Fruit fly (Drosophila melanogaster) whole organism, embryonic: ENCODE results near the gene CG3368.

ENCODE experiments used
- Asciz ChIP-seq: fragments of 200-800 bp; sonication (Bioruptor generic); optimal IDR thresholded peaks from 2 replicates; lab custom pipeline; 2017; ENCODE audit warnings: missing biosample characterization, mild to moderate bottlenecking, missing genetic modification characterization, missing genetic modification reagents
- Atf-2 ChIP-seq: fragments of 200-800 bp; sonication (Bioruptor generic); optimal IDR thresholded peaks from 2 replicates; lab custom pipeline; 2016; ENCODE audit warnings: missing biosample characterization, missing genetic modification characterization
- Awh ChIP-seq: fragments of 200-800 bp; sonication (Bioruptor generic); IDR thresholded peaks from 2 replicates; pipeline ENCODE4, ENCODE4 v1.3.6; 2022; ENCODE audit warnings: missing biosample characterization, missing genetic modification characterization
- BEAF-32 ChIP-seq: fragments of 200-800 bp; sonication (Bioruptor generic); optimal IDR thresholded peaks from 3 replicates; lab custom pipeline; 2017; ENCODE audit warnings: missing biosample characterization, missing genetic modification characterization, mild to moderate bottlenecking, moderate library complexity, missing genetic modification reagents
- CG10147 ChIP-seq: fragments of 200-800 bp; sonication (Bioruptor generic); optimal IDR thresholded peaks from 2 replicates; lab custom pipeline; 2019; ENCODE audit warnings: missing biosample characterization, mild to moderate bottlenecking, missing genetic modification characterization, moderate library complexity
- CG12104 ChIP-seq: fragments of 200-800 bp; sonication (Bioruptor generic); optimal IDR thresholded peaks from 3 replicates; lab custom pipeline; 2016; ENCODE audit warnings: missing biosample characterization, missing genetic modification characterization
- CG1233 ChIP-seq: fragments of 200-800 bp; sonication (Bioruptor generic); optimal IDR thresholded peaks from 4 replicates; lab custom pipeline; 2018; ENCODE audit warnings: missing biosample characterization, mild to moderate bottlenecking, missing genetic modification characterization
- CG12744 ChIP-seq: fragments of 200-800 bp; sonication (Bioruptor generic); optimal IDR thresholded peaks from 2 replicates; lab custom pipeline; 2016; ENCODE audit warnings: missing biosample characterization, missing genetic modification characterization
- CG12942 ChIP-seq: fragments of 200-800 bp; sonication (Bioruptor generic); optimal IDR thresholded peaks from 3 replicates; lab custom pipeline; 2016; ENCODE audit warnings: missing biosample characterization, missing genetic modification characterization
- CG15073 ChIP-seq: fragments of 200-800 bp; sonication (Bioruptor generic); optimal IDR thresholded peaks from 2 replicates; lab custom pipeline; 2016; ENCODE audit warnings: missing biosample characterization, missing genetic modification characterization
- CG16863 ChIP-seq: fragments of 200-800 bp; sonication (Bioruptor generic); optimal IDR thresholded peaks from 3 replicates; lab custom pipeline; 2016; ENCODE audit warnings: missing biosample characterization, missing genetic modification characterization
- CG17612 ChIP-seq: fragments of 200-800 bp; sonication (Bioruptor generic); IDR thresholded peaks from 2 replicates; pipeline ENCODE4 v1.3.6; 2022; ENCODE audit warnings: missing biosample characterization, missing genetic modification characterization
- CG32532 ChIP-seq: fragments of 200-800 bp; sonication (Bioruptor generic); IDR thresholded peaks from 2 replicates; pipeline ENCODE4 v1.3.6; 2022; ENCODE audit warnings: missing biosample characterization, missing genetic modification characterization
- CG32767 ChIP-seq: fragments of 200-800 bp; sonication (Bioruptor generic); IDR thresholded peaks from 2 replicates; pipeline ENCODE4 v1.3.6; 2022; ENCODE audit warnings: missing biosample characterization, missing genetic modification characterization
- CG3281 ChIP-seq: fragments of 200-800 bp; sonication (Bioruptor generic); optimal IDR thresholded peaks from 3 replicates; lab custom pipeline; 2017; ENCODE audit warnings: missing biosample characterization, mild to moderate bottlenecking, missing genetic modification characterization
- CG6175 ChIP-seq: fragments of 200-800 bp; sonication (Bioruptor generic); IDR thresholded peaks from 3 replicates; pipeline ENCODE4 v1.3.6; 2022; ENCODE audit warnings: missing biosample characterization, missing genetic modification characterization
- CG6272 ChIP-seq: fragments of 200-800 bp; sonication (Bioruptor generic); IDR thresholded peaks from 2 replicates; pipeline ENCODE4 v1.3.6; 2022; ENCODE audit warnings: missing biosample characterization, missing genetic modification characterization
- CG7963 ChIP-seq: fragments of 200-800 bp; sonication (Bioruptor generic); IDR thresholded peaks from 3 replicates; pipeline ENCODE4 v1.3.6; 2022; ENCODE audit warnings: missing biosample characterization, missing genetic modification characterization; ENCODE audit not compliant: partially characterized antibody
- CG8290 ChIP-seq, 3 experiments: fragments of 200-800 bp; sonication (Bioruptor generic); optimal IDR thresholded peaks; 2 replicates each; lab custom pipeline; 2016 to 2019; ENCODE audit warnings: missing biosample characterization in 3 of 3, missing genetic modification characterization in 3 of 3, mild to moderate bottlenecking in 2 of 3, moderate library complexity in 1 of 3
- Dip2 ChIP-seq: fragments of 200-800 bp; sonication (Bioruptor generic); IDR thresholded peaks from 2 replicates; pipeline ENCODE4 v1.3.6; 2022; ENCODE audit warnings: missing biosample characterization, missing genetic modification characterization
- HLH3B ChIP-seq: fragments of 200-800 bp; sonication (Bioruptor generic); IDR thresholded peaks from 2 replicates; pipeline ENCODE4 v1.3.6; 2022; ENCODE audit warnings: missing biosample characterization, missing genetic modification characterization
- HLHmδ ChIP-seq: fragments of 200-800 bp; sonication (Bioruptor generic); optimal IDR thresholded peaks from 2 replicates; lab custom pipeline; 2018; ENCODE audit warnings: missing biosample characterization, mild to moderate bottlenecking, missing genetic modification characterization, moderate library complexity
- Hsf ChIP-seq: fragments of 200-800 bp; sonication (Bioruptor generic); optimal IDR thresholded peaks from 3 replicates; lab custom pipeline; 2016; ENCODE audit warnings: missing biosample characterization, missing genetic modification characterization
- Neu2 ChIP-seq: fragments of 200-800 bp; sonication (Bioruptor generic); optimal IDR thresholded peaks from 3 replicates; lab custom pipeline; 2016; ENCODE audit warnings: missing biosample characterization, missing genetic modification characterization, borderline replicate concordance
- Six4 ChIP-seq: fragments of 200-800 bp; sonication (Bioruptor generic); optimal IDR thresholded peaks from 2 replicates; lab custom pipeline; 2016; ENCODE audit warnings: missing biosample characterization, missing genetic modification characterization
- Tbp ChIP-seq: fragments of >200 bp; optimal IDR thresholded peaks from 2 replicates; lab custom pipeline; 2018; ENCODE audit warnings: missing biosample characterization, missing genetic modification characterization
- Trl ChIP-seq, 3 experiments: fragments of >200 bp in 2 of 3; fragments of 200-800 bp in 1 of 3; sonication (Bioruptor generic) in 1 of 3; optimal IDR thresholded peaks; 2 replicates in 1 of 3; 3 replicates in 2 of 3; lab custom pipeline; 2016 to 2017; ENCODE audit warnings: missing biosample characterization in 1 of 3, missing genetic modification characterization in 1 of 3
- Xrp1 ChIP-seq: fragments of 200-800 bp; sonication (Bioruptor generic); IDR thresholded peaks from 2 replicates; pipeline ENCODE4 v1.3.6; 2022; ENCODE audit warnings: missing biosample characterization, missing genetic modification characterization
- bsh ChIP-seq, 2 experiments: fragments of 200-800 bp; sonication (Bioruptor generic); optimal IDR thresholded peaks; 2 replicates each; lab custom pipeline; 2017 to 2018; ENCODE audit warnings: mild to moderate bottlenecking in 2 of 2, missing biosample characterization in 2 of 2, missing genetic modification characterization in 2 of 2, moderate library complexity in 1 of 2
- cas ChIP-seq: fragments of 200-800 bp; sonication (Bioruptor generic); IDR thresholded peaks from 2 replicates; pipeline ENCODE4 v1.3.6; 2022; ENCODE audit warnings: missing biosample characterization, missing genetic modification characterization
- caup ChIP-seq: fragments of 200-800 bp; sonication (Bioruptor generic); optimal IDR thresholded peaks from 3 replicates; lab custom pipeline; 2017; ENCODE audit warnings: missing biosample characterization, mild to moderate bottlenecking, missing genetic modification characterization, moderate library complexity; ENCODE audit not compliant: severe bottlenecking
- chif ChIP-seq, 2 experiments: fragments of 200-800 bp; sonication (Bioruptor generic); optimal IDR thresholded peaks; 3 replicates each; lab custom pipeline; 2016; ENCODE audit warnings: missing biosample characterization in 2 of 2, missing genetic modification characterization in 2 of 2
- cwo ChIP-seq: fragments of 200-800 bp; sonication (Bioruptor generic); optimal IDR thresholded peaks from 3 replicates; lab custom pipeline; 2017; ENCODE audit warnings: missing biosample characterization, missing genetic modification characterization, mild to moderate bottlenecking, moderate library complexity, missing genetic modification reagents
- dysf ChIP-seq: fragments of 200-800 bp; sonication (Bioruptor generic); IDR thresholded peaks from 3 replicates; pipeline ENCODE4 v1.3.6; 2022; ENCODE audit warnings: missing biosample characterization, missing genetic modification characterization
- eyg ChIP-seq: fragments of 200-800 bp; sonication (Bioruptor generic); optimal IDR thresholded peaks from 3 replicates; lab custom pipeline; 2016; ENCODE audit warnings: missing biosample characterization, missing genetic modification characterization
- gsb ChIP-seq: fragments of 200-800 bp; sonication (Bioruptor generic); IDR thresholded peaks from 2 replicates; pipeline ENCODE4 v1.3.6; 2022; ENCODE audit warnings: missing biosample characterization, missing genetic modification characterization
- her ChIP-seq: fragments of 200-800 bp; sonication (Bioruptor generic); optimal IDR thresholded peaks from 2 replicates; lab custom pipeline; 2016; ENCODE audit warnings: missing biosample characterization, missing genetic modification characterization
- insv ChIP-seq, 2 experiments: fragments of 200-800 bp; sonication (Bioruptor generic); optimal IDR thresholded peaks; 3 replicates each; lab custom pipeline; 2016 to 2018; ENCODE audit warnings: missing biosample characterization in 2 of 2, missing genetic modification characterization in 2 of 2
- kah ChIP-seq: fragments of 200-800 bp; sonication (Bioruptor generic); optimal IDR thresholded peaks from 2 replicates; lab custom pipeline; 2018; ENCODE audit warnings: missing biosample characterization, mild to moderate bottlenecking, missing genetic modification characterization
- mld ChIP-seq: fragments of 200-800 bp; sonication (Bioruptor generic); IDR thresholded peaks from 3 replicates; pipeline ENCODE4 v1.3.6; 2022; ENCODE audit warnings: missing biosample characterization, missing genetic modification characterization; ENCODE audit not compliant: partially characterized antibody
- row ChIP-seq: fragments of 200-800 bp; sonication (Bioruptor generic); IDR thresholded peaks from 3 replicates; pipeline ENCODE4 v1.3.6; 2022; ENCODE audit warnings: missing biosample characterization, missing genetic modification characterization
- sisA ChIP-seq: fragments of 200-800 bp; sonication (Bioruptor generic); IDR thresholded peaks from 2 replicates; pipeline ENCODE4 v1.3.6; 2022; ENCODE audit warnings: missing biosample characterization, missing genetic modification characterization
- slou ChIP-seq: fragments of 200-800 bp; sonication (Bioruptor generic); optimal IDR thresholded peaks from 3 replicates; lab custom pipeline; 2016; ENCODE audit warnings: missing biosample characterization, missing genetic modification characterization
- sna ChIP-seq: fragments of 200-800 bp; sonication (Bioruptor generic); IDR thresholded peaks from 2 replicates; pipeline ENCODE4 v1.3.6; 2022; ENCODE audit warnings: missing biosample characterization, missing genetic modification characterization; ENCODE audit not compliant: partially characterized antibody
- stc ChIP-seq: fragments of 200-800 bp; sonication (Bioruptor generic); IDR thresholded peaks from 2 replicates; pipeline ENCODE4 v1.3.6; 2022; ENCODE audit warnings: missing biosample characterization, missing genetic modification characterization
- tup ChIP-seq: fragments of 200-800 bp; sonication (Bioruptor generic); optimal IDR thresholded peaks from 2 replicates; lab custom pipeline; 2016; ENCODE audit warnings: missing biosample characterization, mild to moderate bottlenecking, missing genetic modification characterization, moderate library complexity
- twi ChIP-seq: fragments of 200-800 bp; optimal IDR thresholded peaks from 2 replicates; lab custom pipeline; 2019; ENCODE audit warnings: missing biosample characterization, mild to moderate bottlenecking, missing genetic modification characterization, moderate library complexity
- zf30C ChIP-seq: fragments of 200-800 bp; sonication (Bioruptor generic); optimal IDR thresholded peaks from 3 replicates; lab custom pipeline; 2018; ENCODE audit warnings: missing biosample characterization, mild to moderate bottlenecking, missing genetic modification characterization

CG3368 gene

dm6 chr3R:27281022-27281810 lies 2.4 kb upstream of the CG3368 start (continued):
- TF ChIP-seq CG6272 (GFP tag; lab: Robert Waterston, UW) (peak; percentile 92), CG32767 (GFP tag; lab: Robert Waterston, UW) (peak; percentile 97), kah (GFP tag; lab: Kevin White, UChicago) (peak; percentile 70), tup (GFP tag; lab: Kevin White, UChicago) (peak; percentile 80), CG7963 (peak; percentile 54; the same call in 1 of the 3 replicates), CG8290 (GFP tag; optimal IDR thresholded peaks at IDR 0.05; lab: Kevin White, UChicago) (peak; percentile 72), CG8290 (tag; optimal IDR thresholded peaks at IDR 0.05; lab: Kevin White, UChicago) (peak in 1 of 2 experiments; percentile 100), Trl (optimal IDR thresholded peaks at IDR 0.05; lab: Kevin White, UChicago) (peak; percentile 78 to 92), Trl (GFP tag; optimal IDR thresholded peaks at IDR 0.05; lab: Kevin White, UChicago) (peak; percentile 94), CG1233 (GFP tag; lab: Kevin White, UChicago) (peak; percentile 92), CG12744 (GFP tag; lab: Kevin White, UChicago) (peak; percentile 90), cwo (GFP tag; lab: Kevin White, UChicago) (peak; percentile 95), CG10147 (peak; percentile 89), gsb (GFP tag; lab: Robert Waterston, UW) (peak; percentile 95), sna (GFP tag; lab: Robert Waterston, UW) (no peak), Hsf (GFP tag; lab: Kevin White, UChicago) (peak; percentile 96), twi (tag; lab: Kevin White, UChicago) (peak; percentile 67), eyg (GFP tag; lab: Kevin White, UChicago) (peak; percentile 90), her (GFP tag; lab: Kevin White, UChicago) (peak; percentile 95), Asciz (peak; percentile 92), Atf-2 (peak; percentile 94), CG32532 (GFP tag; lab: Robert Waterston, UW) (peak; percentile 98), stc (GFP tag; lab: Robert Waterston, UW) (peak; percentile 97), insv (GFP tag; optimal IDR thresholded peaks at IDR 0.05; lab: Kevin White, UChicago) (peak; percentile 28 to 41), CG16863 (peak; percentile 94), Awh (GFP tag; lab: Robert Waterston, UW) (peak; percentile 96), Neu2 (peak; percentile 58), HLHmδ (GFP tag; lab: Kevin White, UChicago) (peak; percentile 8), HLH3B (peak; percentile 97), chif (GFP tag; optimal IDR thresholded peaks at IDR 0.05; lab: Kevin White, UChicago) (peak; percentile 94), Six4 (peak; percentile 92), zf30C (GFP tag; lab: Kevin White, UChicago) (no peak), sisA (GFP tag; lab: Robert Waterston, UW) (peak; percentile 97), CG15073 (GFP tag; lab: Kevin White, UChicago) (peak; percentile 77), mld (GFP tag; lab: Robert Waterston, UW) (no peak), bsh (GFP tag; optimal IDR thresholded peaks at IDR 0.05; lab: Kevin White, UChicago) (peak; percentile 94 to 98), Dip2 (peak; percentile 50; the same call in 1 of the 2 replicates), dysf (peak; percentile 97), Tbp (GFP tag; lab: Kevin White, UChicago) (no peak), slou (peak; percentile 75), CG3281 (peak; percentile 96), CG17612 (peak; percentile 92), CG12942 (GFP tag; lab: Kevin White, UChicago) (peak; percentile 94), caup (GFP tag; lab: Kevin White, UChicago) (peak; percentile 97), CG6175 (GFP tag; lab: Robert Waterston, UW) (peak; percentile 93), BEAF-32 (GFP tag; lab: Kevin White, UChicago) (peak; percentile 27), row (GFP tag; lab: Robert Waterston, UW) (peak; percentile 97), Xrp1 (GFP tag; lab: Robert Waterston, UW) (peak; percentile 98), cas (peak; percentile 91), CG12104 (GFP tag; lab: Kevin White, UChicago) (peak; percentile 82)
